Worm (Caenorhabditis elegans): Measurements from ENCODE around the gene hlh-11.

Gene hlh-11

ce11 chrIII:9661119-9661518 is 41.6 kb downstream of the hlh-11 start:
- no peak for TF ChIP-seq dmd-6 (GFP tag; IDR thresholded peaks at IDR 0.05)
- TF ChIP-seq nhr-48 (tag; optimal IDR thresholded peaks at IDR 0.05) = peak; percentile 59

- no peak for TF ChIP-seq duxl-1 (tag; optimal IDR thresholded peaks at IDR 0.05; ENCODE audit: poor library complexity)
- TF ChIP-seq rbr-2 (tag; optimal IDR thresholded peaks at IDR 0.05) = peak; percentile 12
- TF ChIP-seq mep-1 (tag; optimal IDR thresholded peaks at IDR 0.05) = no peak
- TF ChIP-seq hlh-11 (tag; optimal IDR thresholded peaks at IDR 0.05) = peak; percentile 28
- TF ChIP-seq mdt-29 (GFP tag; IDR thresholded peaks at IDR 0.05) = no peak
- TF ChIP-seq nhr-10 (tag; optimal IDR thresholded peaks at IDR 0.05) = no peak
- TF ChIP-seq jun-1 (tag; optimal IDR thresholded peaks at IDR 0.05) = no peak
- no peak for TF ChIP-seq tra-1 (GFP tag; IDR thresholded peaks at IDR 0.05)
- no peak for TF ChIP-seq vab-7 (GFP tag; IDR thresholded peaks at IDR 0.05)
- TF ChIP-seq spr-3 (GFP tag; optimal IDR thresholded peaks at IDR 0.05) = no peak
- TF ChIP-seq gei-8 (GFP tag; optimal IDR thresholded peaks at IDR 0.05) = no peak
- peak; percentile 90 for TF ChIP-seq aha-1 (tag)
- TF ChIP-seq lsy-2 (tag; optimal IDR thresholded peaks at IDR 0.05) = peak in 1 of 2 experiments; percentile 32
- no peak for TF ChIP-seq F37D6.2 (tag; optimal IDR thresholded peaks at IDR 0.05)
- no peak for TF ChIP-seq F44E2.7 (GFP tag; IDR thresholded peaks at IDR 0.05)
- no peak for TF ChIP-seq dve-1 (tag; optimal IDR thresholded peaks at IDR 0.05; ENCODE audit: insufficient read depth)
- no peak for TF ChIP-seq lim-7 (GFP tag; IDR thresholded peaks at IDR 0.05)
- TF ChIP-seq egl-43 (GFP tag; IDR thresholded peaks at IDR 0.05) = no peak
- no peak for TF ChIP-seq Y75B8A.6 (GFP tag; IDR thresholded peaks at IDR 0.05)
- no peak for TF ChIP-seq ceh-20 (GFP tag; IDR thresholded peaks at IDR 0.05)
- TF ChIP-seq zip-2 (tag; optimal IDR thresholded peaks at IDR 0.05) = no peak
- no peak for TF ChIP-seq ama-1 (optimal IDR thresholded peaks at IDR 0.05)
- TF ChIP-seq lir-3 (tag; optimal IDR thresholded peaks at IDR 0.05) = no peak
- TF ChIP-seq lin-38 (GFP tag; IDR thresholded peaks at IDR 0.05) = no peak
- no peak for TF ChIP-seq nhr-41 (GFP tag; IDR thresholded peaks at IDR 0.05)
- TF ChIP-seq nhr-42 (GFP tag; IDR thresholded peaks at IDR 0.05) = no peak
- no peak for TF ChIP-seq fos-1 (tag; optimal IDR thresholded peaks at IDR 0.05)
- no peak for TF ChIP-seq nhr-25 (tag; optimal IDR thresholded peaks at IDR 0.05; ENCODE audit: borderline replicate concordance, insufficient read depth)
- TF ChIP-seq F10B5.3 (tag; optimal IDR thresholded peaks at IDR 0.05) = no peak
- TF ChIP-seq ceh-62 (tag; optimal IDR thresholded peaks at IDR 0.05) = no peak
- peak in 1 of 2 experiments; percentile 9 for TF ChIP-seq mdl-1 (tag; optimal IDR thresholded peaks at IDR 0.05)
- TF ChIP-seq ceh-82 (tag; optimal IDR thresholded peaks at IDR 0.05) = no peak
- TF ChIP-seq madf-9 (GFP tag; conservative IDR thresholded peaks at IDR 0.05) = no peak
- peak; percentile 73 for TF ChIP-seq hlh-30 (tag; optimal IDR thresholded peaks at IDR 0.05; ENCODE audit: insufficient read depth)
- no peak for TF ChIP-seq zfp-3 (GFP tag; conservative IDR thresholded peaks at IDR 0.05)
- no peak for TF ChIP-seq ces-1 (GFP tag; optimal IDR thresholded peaks at IDR 0.05)
- TF ChIP-seq ztf-7 (tag; optimal IDR thresholded peaks at IDR 0.05) = no peak
- no peak for TF ChIP-seq dmd-8 (GFP tag; IDR thresholded peaks at IDR 0.05)
- no peak for TF ChIP-seq ZK546.5 (tag; optimal IDR thresholded peaks at IDR 0.05)
- peak in 1 of 2 experiments; percentile 38 for TF ChIP-seq hif-1 (tag; optimal IDR thresholded peaks at IDR 0.05)
- 0 out of 2 replicates have a peak, but pooled peaks have one; percentile 42 for TF ChIP-seq D1046.2 (GFP tag; IDR thresholded peaks at IDR 0.05)
- TF ChIP-seq daf-12 (tag; optimal IDR thresholded peaks at IDR 0.05) = no peak
Measured at ce11 chrIII:9662266-9662959, 42.9 kb downstream of the hlh-11 start.

Data from whole organism, L4 larva.